Worm (Caenorhabditis elegans) whole organism, L4 larva: ENCODE measurements around the gene ttr-28.

Source experiments
- D1046.2 ChIP-seq: fragments of 200-800 bp; sonication (Bioruptor generic); IDR thresholded peaks from 2 replicates; pipeline ENCODE4 v1.3.6; 2022; ENCODE audit warnings: missing genetic modification characterization, missing compliant biosample characterization
- F44E2.7 ChIP-seq: fragments of 200-800 bp; sonication (Bioruptor generic); IDR thresholded peaks from 2 replicates; pipeline ENCODE4 v2.1.2; 2022; ENCODE audit warnings: missing genetic modification characterization, missing compliant biosample characterization
- T20F7.1 ChIP-seq: fragments of 200-800 bp; sonication (Bioruptor generic); optimal IDR thresholded peaks from 2 replicates; lab custom pipeline; 2018; ENCODE audit warnings: mild to moderate bottlenecking, missing genetic modification characterization, missing compliant biosample characterization
- Y5F2A.4 ChIP-seq: fragments of 200-800 bp; sonication (Bioruptor generic); optimal IDR thresholded peaks from 2 replicates; lab custom pipeline; 2018; ENCODE audit warnings: mild to moderate bottlenecking, missing genetic modification characterization, missing compliant biosample characterization
- ZK337.2 ChIP-seq: fragments of 200-800 bp; sonication (Bioruptor generic); IDR thresholded peaks from 2 replicates; pipeline ENCODE4 v1.3.6; 2022; ENCODE audit warnings: missing genetic modification reagents, missing genetic modification characterization, missing compliant biosample characterization
- aly-2 ChIP-seq: sonication (generic microtip); optimal IDR thresholded peaks from 2 replicates; lab custom pipeline; 2018; ENCODE audit warnings: missing biosample characterization, missing genetic modification characterization
- ceh-28 ChIP-seq: fragments of 150-350 bp; optimal IDR thresholded peaks from 2 replicates; lab custom pipeline; 2014; ENCODE audit warnings: missing biosample characterization, missing genetic modification reagents, missing genetic modification characterization
- ceh-62 ChIP-seq: sonication (generic microtip); optimal IDR thresholded peaks from 2 replicates; lab custom pipeline; 2017; ENCODE audit warnings: missing biosample characterization, missing genetic modification characterization
- ces-1 ChIP-seq: fragments of 150-350 bp; sonication (generic microtip); optimal IDR thresholded peaks from 4 replicates; lab custom pipeline; 2014; ENCODE audit warnings: missing biosample characterization, missing genetic modification reagents, missing genetic modification characterization
- daf-16 ChIP-seq, 3 experiments: sonication (generic microtip); optimal IDR thresholded peaks; 2 replicates each; lab custom pipeline; 2016 to 2017; ENCODE audit warnings: missing genetic modification characterization in 3 of 3, missing genetic modification reagents in 3 of 3, mild to moderate bottlenecking in 2 of 3, missing compliant biosample characterization in 2 of 3, missing biosample characterization in 1 of 3, moderate library complexity in 1 of 3
- dmd-6 ChIP-seq: fragments of 200-800 bp; sonication (Bioruptor generic); IDR thresholded peaks from 2 replicates; pipeline ENCODE4 v1.3.6; 2022; ENCODE audit warnings: missing genetic modification reagents, missing genetic modification characterization, missing compliant biosample characterization
- dpl-1 ChIP-seq: fragments of 150-350 bp; optimal IDR thresholded peaks from 2 replicates; lab custom pipeline; 2014; ENCODE audit warnings: missing biosample characterization, missing genetic modification reagents, missing genetic modification characterization
- dve-1 ChIP-seq: sonication (generic microtip); optimal IDR thresholded peaks from 2 replicates; lab custom pipeline; 2017; ENCODE audit warnings: antibody characterized with exemption, mild to moderate bottlenecking, missing genetic modification characterization, missing compliant biosample characterization; ENCODE audit not compliant: insufficient read depth
- egl-27 ChIP-seq: sonication (generic microtip); optimal IDR thresholded peaks from 3 replicates; lab custom pipeline; 2017; ENCODE audit warnings: missing biosample characterization, missing genetic modification reagents, missing genetic modification characterization
- hlh-11 ChIP-seq: fragments of 200-800 bp; sonication (Bioruptor generic); optimal IDR thresholded peaks from 2 replicates; lab custom pipeline; 2018; ENCODE audit warnings: mild to moderate bottlenecking, missing genetic modification characterization, missing compliant biosample characterization
- hlh-30 ChIP-seq: sonication (generic microtip); optimal IDR thresholded peaks from 2 replicates; lab custom pipeline; 2017; ENCODE audit warnings: antibody characterized with exemption, mild to moderate bottlenecking, missing genetic modification characterization, missing compliant biosample characterization; ENCODE audit not compliant: insufficient read depth
- hmg-1.1 ChIP-seq: fragments of 200-800 bp; sonication (Bioruptor generic); IDR thresholded peaks from 2 replicates; pipeline ENCODE4 v1.3.6; 2022; ENCODE audit warnings: missing genetic modification reagents, missing genetic modification characterization, missing compliant biosample characterization
- lim-7 ChIP-seq: fragments of 200-800 bp; sonication (Bioruptor generic); IDR thresholded peaks from 2 replicates; pipeline ENCODE4 v1.3.6; 2022; ENCODE audit warnings: missing genetic modification characterization, missing compliant biosample characterization
- lin-13 ChIP-seq: fragments of 150-350 bp; optimal IDR thresholded peaks from 2 replicates; lab custom pipeline; 2014; ENCODE audit warnings: missing biosample characterization, missing genetic modification reagents, missing genetic modification characterization
- lin-15B ChIP-seq: fragments of 150-350 bp; sonication (generic microtip); optimal IDR thresholded peaks from 3 replicates; lab custom pipeline; 2014; ENCODE audit warnings: missing biosample characterization, missing genetic modification characterization
- lin-29 ChIP-seq: fragments of 200-800 bp; sonication (Bioruptor generic); IDR thresholded peaks from 2 replicates; pipeline ENCODE4 v1.3.6; 2022; ENCODE audit warnings: missing genetic modification reagents, missing genetic modification characterization, missing compliant biosample characterization
- lin-39 ChIP-seq: fragments of 150-350 bp; optimal IDR thresholded peaks from 2 replicates; lab custom pipeline; 2014; ENCODE audit warnings: missing biosample characterization, missing genetic modification reagents, missing genetic modification characterization
- lsy-2 ChIP-seq, 2 experiments: fragments of 150-350 bp in 1 of 2; sonication (generic microtip) in 1 of 2; optimal IDR thresholded peaks; 2 replicates each; lab custom pipeline; 2014 to 2017; ENCODE audit warnings: missing biosample characterization in 2 of 2, missing genetic modification characterization in 2 of 2
- mep-1 ChIP-seq: fragments of 150-350 bp; sonication (generic microtip); optimal IDR thresholded peaks from 3 replicates; lab custom pipeline; 2014; ENCODE audit warnings: missing biosample characterization, missing genetic modification characterization
- mes-2 ChIP-seq: sonication (generic microtip); optimal IDR thresholded peaks from 2 replicates; lab custom pipeline; 2016; ENCODE audit warnings: missing genotype, mild to moderate bottlenecking, missing genetic modification characterization, missing compliant biosample characterization; ENCODE audit not compliant: poor library complexity, severe bottlenecking
- mxl-3 ChIP-seq: fragments of 200-800 bp; sonication (Bioruptor generic); optimal IDR thresholded peaks from 2 replicates; lab custom pipeline; 2018; ENCODE audit warnings: mild to moderate bottlenecking, missing genetic modification characterization, missing compliant biosample characterization
- nhr-102 ChIP-seq: sonication (generic microtip); optimal IDR thresholded peaks from 2 replicates; lab custom pipeline; 2016; ENCODE audit warnings: mild to moderate bottlenecking, missing genetic modification characterization, moderate library complexity, missing compliant biosample characterization
- nhr-11 ChIP-seq: fragments of 150-350 bp; optimal IDR thresholded peaks from 2 replicates; lab custom pipeline; 2014; ENCODE audit warnings: missing biosample characterization, missing genetic modification characterization
- nhr-237 ChIP-seq: sonication (generic microtip); optimal IDR thresholded peaks from 2 replicates; lab custom pipeline; 2017; ENCODE audit warnings: missing biosample characterization, missing genetic modification characterization
- nhr-28 ChIP-seq: fragments of 150-350 bp; optimal IDR thresholded peaks from 2 replicates; lab custom pipeline; 2014; ENCODE audit warnings: missing biosample characterization, missing genetic modification characterization
- nhr-41 ChIP-seq: fragments of 200-800 bp; sonication (Bioruptor generic); IDR thresholded peaks from 2 replicates; pipeline ENCODE4 v1.3.6; 2022; ENCODE audit warnings: missing genetic modification reagents, missing genetic modification characterization, missing compliant biosample characterization
- nhr-42 ChIP-seq: fragments of 200-800 bp; sonication (Bioruptor generic); IDR thresholded peaks from 2 replicates; pipeline ENCODE4 v1.3.6; 2022; ENCODE audit warnings: missing genetic modification characterization, missing compliant biosample characterization
- nhr-6 ChIP-seq: fragments of 150-350 bp; optimal IDR thresholded peaks from 2 replicates; lab custom pipeline; 2014; ENCODE audit warnings: missing biosample characterization, missing genetic modification characterization
- nhr-76 ChIP-seq: fragments of 150-350 bp; optimal IDR thresholded peaks from 2 replicates; lab custom pipeline; 2014; ENCODE audit warnings: missing biosample characterization, missing genetic modification characterization
- nhr-77 ChIP-seq: fragments of 150-350 bp; optimal IDR thresholded peaks from 2 replicates; lab custom pipeline; 2014; ENCODE audit warnings: missing biosample characterization, missing genetic modification characterization
- rbr-2 ChIP-seq: sonication (generic microtip); optimal IDR thresholded peaks from 2 replicates; lab custom pipeline; 2016; ENCODE audit warnings: missing genotype, missing genetic modification characterization, missing compliant biosample characterization
- snpc-1.2 ChIP-seq: fragments of 200-800 bp; sonication (Bioruptor generic); IDR thresholded peaks from 2 replicates; pipeline ENCODE4 v1.3.6; 2022; ENCODE audit warnings: missing genetic modification reagents, missing genetic modification characterization, missing compliant biosample characterization
- snpc-4 ChIP-seq: fragments of 150-350 bp; optimal IDR thresholded peaks from 2 replicates; lab custom pipeline; 2014; ENCODE audit warnings: missing biosample characterization, missing genetic modification characterization
- spr-1 ChIP-seq: sonication (generic microtip); optimal IDR thresholded peaks from 2 replicates; lab custom pipeline; 2016; ENCODE audit warnings: mild to moderate bottlenecking, missing genetic modification characterization, missing compliant biosample characterization
- unc-39 ChIP-seq: sonication (generic microtip); optimal IDR thresholded peaks from 2 replicates; lab custom pipeline; 2017; ENCODE audit warnings: missing biosample characterization, missing genetic modification characterization
- unc-62 ChIP-seq, 3 experiments: fragments of 150-350 bp in 1 of 3; sonication (generic microtip); optimal IDR thresholded peaks in 2 of 3; peaks in 1 of 3; 1 replicate in 1 of 3; 2 replicates in 2 of 3; lab custom pipeline; 2014 to 2017; ENCODE audit warnings: missing biosample characterization in 3 of 3, missing genetic modification characterization in 3 of 3, missing genetic modification reagents in 3 of 3, missing genotype in 1 of 3
- vab-7 ChIP-seq: fragments of 200-800 bp; sonication (Bioruptor generic); IDR thresholded peaks from 2 replicates; pipeline ENCODE4 v1.3.6; 2022; ENCODE audit warnings: missing genetic modification reagents, missing genetic modification characterization, missing compliant biosample characterization
- ztf-11 ChIP-seq: fragments of 150-350 bp; optimal IDR thresholded peaks from 2 replicates; lab custom pipeline; 2014; ENCODE audit warnings: missing biosample characterization, missing genetic modification characterization
- ztf-7 ChIP-seq: fragments of 150-350 bp; optimal IDR thresholded peaks from 2 replicates; lab custom pipeline; 2014; ENCODE audit warnings: missing biosample characterization, missing genetic modification characterization

The ttr-28 gene

DNA sequence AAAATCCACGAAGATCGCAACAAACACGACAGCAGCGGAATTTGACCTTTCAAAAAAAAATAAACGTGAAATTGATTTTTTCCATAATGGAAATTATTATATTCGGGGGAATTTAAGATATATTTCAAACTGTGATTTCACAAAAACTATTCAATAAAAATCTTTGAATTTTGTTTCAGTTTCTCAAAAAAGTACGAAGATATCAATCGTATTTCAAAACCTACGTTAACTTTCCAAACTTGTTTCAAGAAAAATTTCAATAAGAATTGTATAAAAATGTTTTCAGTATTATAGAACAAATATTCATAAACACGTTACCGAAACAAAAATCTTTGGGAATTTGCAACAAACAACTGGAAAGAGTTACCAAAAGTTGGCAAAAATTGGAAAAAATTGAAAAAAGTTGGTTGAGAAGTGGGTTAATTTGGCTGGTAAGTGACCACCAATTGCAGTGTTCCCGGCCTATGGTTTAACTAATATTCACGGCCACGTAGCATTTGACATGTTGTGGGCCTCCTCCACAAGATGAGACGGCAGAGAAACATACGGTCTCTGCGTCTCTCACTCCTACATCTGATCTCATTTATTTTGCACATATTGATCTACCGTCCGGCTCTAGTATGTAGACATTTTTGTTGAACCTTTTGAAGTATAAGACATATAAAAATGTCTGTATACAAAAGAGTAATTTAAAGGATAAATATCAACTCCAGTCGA, 46.0 kb upstream of the ttr-28 start, which contains the start of the genes T16G1.9 and T16G1.18:
T16G1.9 (minus strand) TSS at position 51 of the 717 bp plus-strand sequence.
T16G1.18 (plus strand) TSS at position 493 of the 717 bp plus-strand sequence.
- TF ChIP-seq nhr-77 (tag; lab: Kevin White, UChicago): no peak
- peak; percentile 59 for TF ChIP-seq hlh-30
- TF ChIP-seq D1046.2 (GFP tag; lab: Robert Waterston, UW): no peak
- TF ChIP-seq snpc-4 (tag; lab: Kevin White, UChicago): no peak
- peak; percentile 50 for TF ChIP-seq lin-13 (GFP tag; lab: Kevin White, UChicago)
- no peak for TF ChIP-seq nhr-11 (tag; lab: Kevin White, UChicago)
- TF ChIP-seq nhr-237 (tag; lab: Kevin White, UChicago): no peak
- no peak for TF ChIP-seq lin-39 (tag; lab: Kevin White, UChicago)
- peak; percentile 80 for TF ChIP-seq mes-2 (tag; lab: Kevin White, UChicago)
- TF ChIP-seq spr-1: no peak
- TF ChIP-seq dmd-6 (GFP tag; lab: Robert Waterston, UW): peak; percentile 62; the same call in 1 of the 2 replicates
- TF ChIP-seq ztf-7 (tag; lab: Kevin White, UChicago): no peak
- peak; percentile 57 for TF ChIP-seq dve-1 (tag; lab: Kevin White, UChicago)
- TF ChIP-seq hmg-1.1 (GFP tag; lab: Robert Waterston, UW): peak; percentile 50
- no peak for TF ChIP-seq ztf-11 (tag; lab: Kevin White, UChicago)
- TF ChIP-seq aly-2 (tag; lab: Kevin White, UChicago): no peak
- TF ChIP-seq mxl-3: peak; percentile 45
- peak; percentile 34 for TF ChIP-seq nhr-28 (tag; lab: Kevin White, UChicago)
- TF ChIP-seq mep-1 (tag; lab: Kevin White, UChicago): peak; percentile 64
- no peak for TF ChIP-seq egl-27
- peak; percentile 47 for TF ChIP-seq rbr-2 (tag; lab: Kevin White, UChicago)
- no peak for TF ChIP-seq lim-7 (GFP tag; lab: Robert Waterston, UW)
- TF ChIP-seq nhr-42 (GFP tag; lab: Robert Waterston, UW): no peak
- TF ChIP-seq nhr-102 (tag; lab: Kevin White, UChicago): no peak
- TF ChIP-seq lsy-2 (tag; optimal IDR thresholded peaks at IDR 0.05; lab: Kevin White, UChicago): peak in 1 of 2 experiments; percentile 69
- peak; percentile 85 for TF ChIP-seq T20F7.1 (GFP tag; lab: Kevin White, UChicago)
- TF ChIP-seq Y5F2A.4 (GFP tag; lab: Kevin White, UChicago): no peak
- TF ChIP-seq unc-62 (GFP tag; optimal IDR thresholded peaks at IDR 0.05 in 1 of 2; lab: Kevin White, UChicago): peak in 1 of 2 experiments; percentile 94
- TF ChIP-seq unc-62 (tag; optimal IDR thresholded peaks at IDR 0.05; lab: Kevin White, UChicago): no peak
- TF ChIP-seq nhr-6 (tag; lab: Kevin White, UChicago): peak; percentile 98
- TF ChIP-seq lin-15B (tag; lab: Kevin White, UChicago): no peak
- TF ChIP-seq snpc-1.2 (GFP tag; lab: Robert Waterston, UW): no peak
- TF ChIP-seq nhr-41: no peak
- no peak for TF ChIP-seq ceh-62 (tag; lab: Kevin White, UChicago)
- TF ChIP-seq F44E2.7: no peak
- no peak for TF ChIP-seq daf-16 (GFP tag; optimal IDR thresholded peaks at IDR 0.05; lab: Kevin White, UChicago)
- TF ChIP-seq daf-16 (tag; optimal IDR thresholded peaks at IDR 0.05; lab: Kevin White, UChicago): peak; percentile 71
- no peak for TF ChIP-seq ces-1
- TF ChIP-seq hlh-11: peak; percentile 72
- peak; percentile 43 for TF ChIP-seq dpl-1 (GFP tag; lab: Kevin White, UChicago)
- TF ChIP-seq nhr-76 (tag; lab: Kevin White, UChicago): no peak
- 0 out of 2 replicates have a peak, but pooled peaks have one; percentile 20 for TF ChIP-seq vab-7
- TF ChIP-seq ZK337.2 (GFP tag; lab: Robert Waterston, UW): no peak
- no peak for TF ChIP-seq ceh-28 (tag; lab: Kevin White, UChicago)
- TF ChIP-seq unc-39 (tag; lab: Kevin White, UChicago): no peak
- no peak for TF ChIP-seq lin-29 (GFP tag; lab: Robert Waterston, UW)
